Fruit fly (Drosophila melanogaster): ENCODE measurements around the gene CG7702.

DNA sequence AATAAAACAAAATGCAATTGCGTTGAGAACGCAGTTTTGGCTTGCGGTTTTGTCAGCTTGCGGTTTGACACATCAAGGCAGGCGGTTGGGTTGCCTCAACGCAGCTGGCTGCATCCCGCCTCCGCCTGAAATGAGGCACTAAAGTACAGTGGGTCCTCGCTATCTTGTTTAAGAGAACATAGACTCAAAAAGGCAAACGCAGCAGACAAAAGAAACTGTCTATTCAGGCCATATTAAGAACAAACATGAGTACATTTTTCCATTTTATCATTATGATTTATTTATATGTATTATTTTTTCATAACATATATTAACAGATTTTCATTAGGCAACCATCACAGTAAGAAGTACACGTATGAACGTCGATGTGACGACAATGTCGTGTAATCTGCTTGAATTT is 29.5 kb upstream of the CG7702 start:
- TF ChIP-seq foxo (GFP tag; optimal IDR thresholded peaks at IDR 0.05) (no peak), CG32264 (GFP tag; optimal IDR thresholded peaks at IDR 0.05) (no peak), sage (GFP tag; optimal IDR thresholded peaks at IDR 0.05) (no peak), rgr (GFP tag; optimal IDR thresholded peaks at IDR 0.05) (no peak), pan (optimal IDR thresholded peaks at IDR 0.05) (no peak)

Data from whole organism, wandering third instar larva.